Worm (Caenorhabditis elegans) whole organism, young adult: ENCODE data around the gene F40G12.4.

ENCODE experiments used
- Y53F4B.3 ChIP-seq: fragments of 200-800 bp; sonication (Bioruptor generic); IDR thresholded peaks from 2 replicates; pipeline ENCODE4 v1.3.6; 2022; ENCODE audit warnings: missing genetic modification reagents, missing genetic modification characterization, missing compliant biosample characterization
- athp-1 ChIP-seq: sonication (generic microtip); optimal IDR thresholded peaks from 2 replicates; lab custom pipeline; 2017; ENCODE audit warnings: mild to moderate bottlenecking, missing genetic modification characterization, missing compliant biosample characterization
- attf-5 ChIP-seq: fragments of 200-800 bp; sonication (Bioruptor generic); optimal IDR thresholded peaks from 2 replicates; lab custom pipeline; 2018; ENCODE audit warnings: mild to moderate bottlenecking, missing genetic modification characterization, missing compliant biosample characterization
- dox-1 ChIP-seq: fragments of 200-800 bp; sonication (Bioruptor generic); IDR thresholded peaks from 2 replicates; pipeline ENCODE4 v1.3.6; 2022; ENCODE audit warnings: missing genetic modification reagents, missing genetic modification characterization, missing compliant biosample characterization
- dpl-1 ChIP-seq: fragments of 150-350 bp; optimal IDR thresholded peaks from 2 replicates; lab custom pipeline; 2014; ENCODE audit warnings: missing biosample characterization, missing genetic modification reagents, missing genetic modification characterization
- gei-17 ChIP-seq: fragments of 200-800 bp; sonication (Bioruptor generic); optimal IDR thresholded peaks from 2 replicates; lab custom pipeline; 2018; ENCODE audit warnings: mild to moderate bottlenecking, missing genetic modification characterization, missing compliant biosample characterization
- madf-10 ChIP-seq: sonication (generic microtip); optimal IDR thresholded peaks from 2 replicates; lab custom pipeline; 2016; ENCODE audit warnings: mild to moderate bottlenecking, missing genetic modification characterization, missing compliant biosample characterization
- nhr-90 ChIP-seq: sonication (generic microtip); optimal IDR thresholded peaks from 2 replicates; lab custom pipeline; 2016; ENCODE audit warnings: missing genotype, mild to moderate bottlenecking, missing genetic modification characterization, missing compliant biosample characterization
- sptf-2 ChIP-seq: fragments of 200-800 bp; sonication (Bioruptor generic); optimal IDR thresholded peaks from 2 replicates; lab custom pipeline; 2018; ENCODE audit warnings: mild to moderate bottlenecking, missing genetic modification characterization, missing compliant biosample characterization
- unc-130 ChIP-seq: sonication (generic microtip); optimal IDR thresholded peaks from 2 replicates; lab custom pipeline; 2016; ENCODE audit warnings: missing genetic modification reagents, missing genetic modification characterization, missing compliant biosample characterization
- ztf-26 ChIP-seq: sonication (generic microtip); optimal IDR thresholded peaks from 2 replicates; lab custom pipeline; 2017; ENCODE audit warnings: missing genetic modification characterization, missing compliant biosample characterization

- TF ChIP-seq unc-130 (GFP tag; lab: Kevin White, UChicago) (no peak), Y53F4B.3 (no peak), gei-17 (GFP tag; lab: Kevin White, UChicago) (no peak), dpl-1 (GFP tag; lab: Kevin White, UChicago) (no peak), madf-10 (tag; lab: Kevin White, UChicago) (no peak), ztf-26 (tag; lab: Kevin White, UChicago) (no peak), nhr-90 (no peak), sptf-2 (GFP tag; lab: Kevin White, UChicago) (no peak), dox-1 (GFP tag; lab: Robert Waterston, UW) (no peak), attf-5 (GFP tag; lab: Kevin White, UChicago) (no peak), athp-1 (no peak)
These were observed 27.8 kb downstream of the F40G12.4 start, which contains the start of gene K02E11.10 for ce11 chrV:14240694-14241201.
